Worm (Caenorhabditis elegans): ENCODE measurements around the gene K11D12.7.

K11D12.7 gene

DNA sequence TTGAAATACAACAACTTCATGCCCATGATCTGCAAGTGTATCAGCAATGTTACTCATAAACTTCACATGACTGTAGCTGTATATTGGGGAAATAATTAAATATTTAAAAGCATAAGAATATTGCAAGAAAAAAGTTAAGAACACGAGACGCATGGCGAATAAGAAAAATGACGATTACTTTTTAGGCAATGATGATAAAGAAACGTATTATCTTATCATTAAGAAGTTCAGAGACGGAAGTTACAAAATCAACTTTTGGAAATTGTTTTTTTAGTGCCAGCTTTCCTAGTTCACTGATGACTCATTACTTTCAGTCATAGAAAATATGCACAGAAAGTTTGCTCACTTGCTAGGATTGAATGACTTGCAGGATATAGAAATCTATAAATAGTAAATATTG lies 35.9 kb downstream of the K11D12.7 start, which contains the start of gene ugt-7:
ugt-7 (minus strand) TSS at position 161 of the 400 bp plus-strand sequence.
- peak; percentile 42 for TF ChIP-seq nhr-28 (tag; optimal IDR thresholded peaks at IDR 0.05)
- TF ChIP-seq Y5F2A.4 (GFP tag; optimal IDR thresholded peaks at IDR 0.05): no peak
- TF ChIP-seq nhr-77 (tag; optimal IDR thresholded peaks at IDR 0.05): peak; percentile 11
- no peak for TF ChIP-seq unc-130 (GFP tag; optimal IDR thresholded peaks at IDR 0.05)
- peak; percentile 72 for TF ChIP-seq pqm-1 (tag; optimal IDR thresholded peaks at IDR 0.05)
- TF ChIP-seq daf-16 (GFP tag; optimal IDR thresholded peaks at IDR 0.05): no peak
- no peak for TF ChIP-seq daf-16 (tag; optimal IDR thresholded peaks at IDR 0.05)
- no peak for TF ChIP-seq ceh-28 (tag; optimal IDR thresholded peaks at IDR 0.05)
- no peak for TF ChIP-seq set-16 (GFP tag; IDR thresholded peaks at IDR 0.05)

DNA sequence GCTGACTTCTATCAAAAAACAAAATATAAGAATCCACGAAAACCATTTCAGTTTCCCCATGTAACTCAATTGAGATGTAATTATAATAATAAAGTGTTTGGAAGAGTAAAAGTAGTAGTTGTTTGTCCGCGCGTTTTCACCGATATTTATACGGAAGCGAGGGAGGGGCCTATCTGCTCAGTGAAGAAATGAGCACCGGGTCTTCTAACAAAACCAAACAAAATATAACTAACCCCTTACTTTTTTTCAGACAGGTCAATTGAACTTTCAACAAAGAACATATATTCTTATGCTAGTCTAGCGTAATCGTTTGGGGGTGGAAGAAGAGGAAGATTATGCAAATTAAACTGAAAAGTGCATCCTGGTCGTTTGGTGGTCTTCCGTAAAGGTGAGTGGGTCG lies 41.1 kb downstream of the K11D12.7 start, which contains the start of gene ncx-9:
ncx-9 (minus strand) TSS at position 101 of the 400 bp plus-strand sequence.
- TF ChIP-seq mxl-2 (GFP tag; conservative IDR thresholded peaks at IDR 0.05) (no peak), lin-15B (tag; optimal IDR thresholded peaks at IDR 0.05) (no peak), nhr-6 (tag; optimal IDR thresholded peaks at IDR 0.05) (no peak), lsy-2 (tag; optimal IDR thresholded peaks at IDR 0.05) (no peak), ZK337.2 (GFP tag; IDR thresholded peaks at IDR 0.05) (no peak), zag-1 (tag; optimal IDR thresholded peaks at IDR 0.05) (no peak), ama-1 (optimal IDR thresholded peaks at IDR 0.05) (no peak), egl-27 (tag; optimal IDR thresholded peaks at IDR 0.05) (no peak), zfp-3 (GFP tag; conservative IDR thresholded peaks at IDR 0.05) (no peak), lin-13 (GFP tag; optimal IDR thresholded peaks at IDR 0.05) (no peak), ces-1 (GFP tag; optimal IDR thresholded peaks at IDR 0.05) (no peak), attf-4 (tag; optimal IDR thresholded peaks at IDR 0.05) (no peak), snpc-4 (tag; optimal IDR thresholded peaks at IDR 0.05) (no peak), pha-4 (GFP tag; IDR thresholded peaks at IDR 0.05) (no peak), pha-4 (tag; optimal IDR thresholded peaks at IDR 0.05) (no peak)

DNA sequence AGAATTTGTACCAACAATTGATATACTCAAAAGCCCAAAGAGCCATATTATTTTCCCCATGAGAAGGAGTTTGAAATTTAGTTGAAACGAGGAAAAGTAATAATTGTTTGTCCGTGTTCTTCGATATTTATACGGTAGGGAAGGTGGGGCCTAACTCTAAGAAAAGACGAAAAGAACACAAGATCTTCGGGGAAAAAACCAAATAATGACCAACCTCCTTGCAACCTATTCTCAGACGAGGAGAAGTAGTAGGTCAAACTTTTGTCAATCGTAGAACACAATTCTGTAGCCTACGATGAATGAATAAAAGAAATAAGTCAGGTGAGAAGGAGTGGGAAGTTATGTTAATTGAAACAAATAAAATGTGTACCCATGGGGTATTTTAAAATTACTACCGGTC lies 49.2 kb downstream of the K11D12.7 start, which contains the start of gene ncx-8:
ncx-8 (minus strand) TSS at position 101 of the 400 bp plus-strand sequence.
- TF ChIP-seq R02D3.7 (tag; optimal IDR thresholded peaks at IDR 0.05): no peak
- TF ChIP-seq ceh-28 (tag; optimal IDR thresholded peaks at IDR 0.05): no peak
- TF ChIP-seq aha-1 (tag): no peak
- TF ChIP-seq hmg-1.1 (GFP tag; IDR thresholded peaks at IDR 0.05): no peak
- no peak for TF ChIP-seq mdt-29 (GFP tag; IDR thresholded peaks at IDR 0.05)
- TF ChIP-seq nhr-10 (tag; optimal IDR thresholded peaks at IDR 0.05): no peak
- no peak for TF ChIP-seq hlh-30 (tag; optimal IDR thresholded peaks at IDR 0.05; ENCODE audit: insufficient read depth)
- TF ChIP-seq snpc-1.2 (GFP tag; IDR thresholded peaks at IDR 0.05): no peak
- TF ChIP-seq ctbp-1 (GFP tag; IDR thresholded peaks at IDR 0.05): no peak
- TF ChIP-seq F37D6.2 (tag; optimal IDR thresholded peaks at IDR 0.05): no peak
- no peak for TF ChIP-seq vab-7 (GFP tag; IDR thresholded peaks at IDR 0.05)
